Fruit fly (Drosophila melanogaster): ENCODE data around the gene CG45690.

CG45690 gene

dm6 chr2L:10616767-10617166 lies 41.3 kb upstream of the CG45690 start (continued):
- TF ChIP-seq D19A (tag; optimal IDR thresholded peaks at IDR 0.05) (peak; percentile 66), pnt (GFP tag; optimal IDR thresholded peaks at IDR 0.05) (peak; percentile 62), scrt (GFP tag; optimal IDR thresholded peaks at IDR 0.05) (peak; percentile 51), Awh (GFP tag; IDR thresholded peaks at IDR 0.05) (peak; percentile 90), sr (GFP tag; IDR thresholded peaks at IDR 0.05) (0 out of 3 replicates have a peak, but pooled peaks have one; percentile 9), oc (tag; optimal IDR thresholded peaks at IDR 0.05) (peak; percentile 71), rib (GFP tag; IDR thresholded peaks at IDR 0.05) (no peak), Dek (tag; optimal IDR thresholded peaks at IDR 0.05) (peak; percentile 39), CG13775 (GFP tag; optimal IDR thresholded peaks at IDR 0.05) (peak; percentile 30), D (optimal IDR thresholded peaks at IDR 0.05) (no peak), D (GFP tag; optimal IDR thresholded peaks at IDR 0.05) (peak; percentile 73), Bgb (GFP tag; IDR thresholded peaks at IDR 0.05; ENCODE audit: partially characterized antibody) (no peak), CG11695 (GFP tag; IDR thresholded peaks at IDR 0.05) (peak; percentile 83), Pdp1 (GFP tag; optimal IDR thresholded peaks at IDR 0.05) (peak; percentile 32 to 67), tin (GFP tag; optimal IDR thresholded peaks at IDR 0.05) (peak; percentile 68), pum (GFP tag; optimal IDR thresholded peaks at IDR 0.05) (peak; percentile 52), Drgx (GFP tag; IDR thresholded peaks at IDR 0.05) (peak; percentile 96), Sry-δ (GFP tag; optimal IDR thresholded peaks at IDR 0.05) (peak; percentile 0), CG8290 (GFP tag; optimal IDR thresholded peaks at IDR 0.05) (peak; percentile 30), CG8290 (tag; optimal IDR thresholded peaks at IDR 0.05) (peak in 1 of 2 experiments; percentile 28), CG6791 (GFP tag; IDR thresholded peaks at IDR 0.05; ENCODE audit: partially characterized antibody) (no peak), cas (GFP tag; IDR thresholded peaks at IDR 0.05) (0 out of 2 replicates have a peak, but pooled peaks have one; percentile 37), CG8478 (optimal IDR thresholded peaks at IDR 0.05) (no peak), ac (GFP tag; optimal IDR thresholded peaks at IDR 0.05) (no peak), CG16815 (GFP tag; optimal IDR thresholded peaks at IDR 0.05) (peak; percentile 45), CG42726 (GFP tag; IDR thresholded peaks at IDR 0.05; ENCODE audit: partially characterized antibody) (no peak), caup (GFP tag; optimal IDR thresholded peaks at IDR 0.05; ENCODE audit: severe bottlenecking) (peak; percentile 43), zfh1 (GFP tag; IDR thresholded peaks at IDR 0.05) (peak; percentile 86), Rx (GFP tag; IDR thresholded peaks at IDR 0.05) (peak; percentile 67), CG10267 (tag; optimal IDR thresholded peaks at IDR 0.05) (peak; percentile 73), pan (optimal IDR thresholded peaks at IDR 0.05) (no peak), pan (GFP tag; optimal IDR thresholded peaks at IDR 0.05 in 1 of 2, IDR thresholded peaks at IDR 0.05 in 1 of 2) (peak in 1 of 2 experiments; percentile 90), tio (GFP tag; optimal IDR thresholded peaks at IDR 0.05) (peak; percentile 44), CG11247 (GFP tag; IDR thresholded peaks at IDR 0.05) (peak; percentile 52; the same call in 1 of the 2 replicates), chinmo (GFP tag; IDR thresholded peaks at IDR 0.05; ENCODE audit: partially characterized antibody) (0 out of 4 replicates have a peak, but pooled peaks have one; percentile 22), nau (GFP tag; optimal IDR thresholded peaks at IDR 0.05) (peak; percentile 54), CG7786 (GFP tag; optimal IDR thresholded peaks at IDR 0.05) (peak; percentile 45), CG1792 (GFP tag; optimal IDR thresholded peaks at IDR 0.05) (peak; percentile 19), CG2202 (tag; optimal IDR thresholded peaks at IDR 0.05) (peak; percentile 55), Mes4 (GFP tag; optimal IDR thresholded peaks at IDR 0.05) (peak; percentile 55), Meics (GFP tag; optimal IDR thresholded peaks at IDR 0.05) (peak; percentile 52), Elba2 (GFP tag; optimal IDR thresholded peaks at IDR 0.05) (no peak), Ptx1 (GFP tag; IDR thresholded peaks at IDR 0.05) (peak; percentile 84), CG18764 (GFP tag; optimal IDR thresholded peaks at IDR 0.05) (peak; percentile 54), Mad (GFP tag; optimal IDR thresholded peaks at IDR 0.05) (peak; percentile 37), sima (GFP tag; optimal IDR thresholded peaks at IDR 0.05) (no peak), fd3F (GFP tag; optimal IDR thresholded peaks at IDR 0.05) (peak; percentile 21), CG4854 (GFP tag; optimal IDR thresholded peaks at IDR 0.05) (no peak), ind (GFP tag; optimal IDR thresholded peaks at IDR 0.05) (peak; percentile 70), da (GFP tag; optimal IDR thresholded peaks at IDR 0.05) (peak; percentile 40), CG7963 (GFP tag; IDR thresholded peaks at IDR 0.05; ENCODE audit: partially characterized antibody) (no peak), peb (GFP tag; IDR thresholded peaks at IDR 0.05) (peak; percentile 80)

Measured in whole organism, embryonic.